Fruit fly (Drosophila melanogaster) whole organism, embryonic: Measurements from ENCODE around the gene sky.

Experiments used
- Adf1 ChIP-seq: fragments of 200-800 bp; sonication (Bioruptor generic); IDR thresholded peaks from 2 replicates; pipeline ENCODE4 v1.3.6; 2022; ENCODE audit warnings: missing biosample characterization, missing genetic modification characterization
- CG10366 ChIP-seq: fragments of 200-800 bp; sonication (Bioruptor generic); IDR thresholded peaks from 2 replicates; pipeline ENCODE4 v1.3.6; 2022; ENCODE audit warnings: missing biosample characterization, missing genetic modification characterization
- CG10431 ChIP-seq: fragments of 200-800 bp; sonication (Bioruptor generic); optimal IDR thresholded peaks from 3 replicates; lab custom pipeline; 2018; ENCODE audit warnings: missing biosample characterization, mild to moderate bottlenecking, missing genetic modification characterization
- CG10654 ChIP-seq: fragments of 200-800 bp; sonication (Bioruptor generic); optimal IDR thresholded peaks from 2 replicates; lab custom pipeline; 2016; ENCODE audit warnings: missing biosample characterization, missing genetic modification characterization
- CG11093 ChIP-seq: fragments of 200-800 bp; sonication (Bioruptor generic); IDR thresholded peaks from 3 replicates; pipeline ENCODE4 v1.3.6; 2022; ENCODE audit warnings: missing biosample characterization, missing genetic modification characterization
- CG11696 ChIP-seq: fragments of 200-800 bp; sonication (Bioruptor generic); IDR thresholded peaks from 2 replicates; pipeline ENCODE4 v1.3.6; 2022; ENCODE audit warnings: missing biosample characterization, missing genetic modification characterization
- CG2678 ChIP-seq: fragments of 200-800 bp; sonication (Bioruptor generic); optimal IDR thresholded peaks from 3 replicates; lab custom pipeline; 2019; ENCODE audit warnings: missing biosample characterization, mild to moderate bottlenecking, missing genetic modification characterization, moderate library complexity
- CG2712 ChIP-seq: fragments of 200-800 bp; optimal IDR thresholded peaks from 3 replicates; lab custom pipeline; 2019; ENCODE audit warnings: missing biosample characterization, mild to moderate bottlenecking, missing genetic modification characterization, moderate library complexity
- CG3163 ChIP-seq: fragments of 200-800 bp; sonication (Bioruptor generic); optimal IDR thresholded peaks from 3 replicates; lab custom pipeline; 2016; ENCODE audit warnings: missing biosample characterization, missing genetic modification characterization
- CG34422 ChIP-seq: fragments of 200-800 bp; sonication (Bioruptor generic); IDR thresholded peaks from 3 replicates; pipeline ENCODE4 v1.3.6; 2022; ENCODE audit warnings: missing biosample characterization, missing genetic modification characterization
- CG4404 ChIP-seq: fragments of 200-800 bp; sonication (Bioruptor generic); IDR thresholded peaks from 2 replicates; pipeline ENCODE4 v1.3.6; 2022; ENCODE audit warnings: missing biosample characterization, missing genetic modification characterization
- CG4617 ChIP-seq: fragments of 200-800 bp; sonication (Bioruptor generic); optimal IDR thresholded peaks from 3 replicates; lab custom pipeline; 2016; ENCODE audit warnings: missing biosample characterization, missing genetic modification characterization, borderline replicate concordance
- CG5180 ChIP-seq: fragments of 200-800 bp; sonication (Bioruptor generic); optimal IDR thresholded peaks from 3 replicates; lab custom pipeline; 2017; ENCODE audit warnings: missing biosample characterization, missing genetic modification characterization, mild to moderate bottlenecking, moderate library complexity, missing genetic modification reagents
- CG7963 ChIP-seq: fragments of 200-800 bp; sonication (Bioruptor generic); IDR thresholded peaks from 3 replicates; pipeline ENCODE4 v1.3.6; 2022; ENCODE audit warnings: missing biosample characterization, missing genetic modification characterization; ENCODE audit not compliant: partially characterized antibody
- CG9609 ChIP-seq: fragments of 200-800 bp; sonication (Bioruptor generic); optimal IDR thresholded peaks from 3 replicates; lab custom pipeline; 2016; ENCODE audit warnings: missing biosample characterization, missing genetic modification characterization
- Camta ChIP-seq: fragments of 200-800 bp; sonication (Bioruptor generic); optimal IDR thresholded peaks from 2 replicates; lab custom pipeline; 2016; ENCODE audit warnings: missing biosample characterization, missing genetic modification characterization
- Dek ChIP-seq: fragments of 200-800 bp; sonication (Bioruptor generic); optimal IDR thresholded peaks from 3 replicates; lab custom pipeline; 2019; ENCODE audit warnings: missing biosample characterization, mild to moderate bottlenecking, missing genetic modification characterization, moderate library complexity
- H15 ChIP-seq: fragments of 200-800 bp; sonication (Bioruptor generic); IDR thresholded peaks from 3 replicates; pipeline ENCODE4 v1.3.6; 2022; ENCODE audit warnings: missing biosample characterization, missing genetic modification characterization
- Lim3 ChIP-seq: fragments of 200-800 bp; sonication (Bioruptor generic); IDR thresholded peaks from 2 replicates; pipeline ENCODE4 v1.3.6; 2022; ENCODE audit warnings: missing biosample characterization, missing genetic modification characterization
- Mad ChIP-seq: fragments of 200-800 bp; sonication (Bioruptor generic); optimal IDR thresholded peaks from 2 replicates; lab custom pipeline; 2016; ENCODE audit warnings: missing biosample characterization, missing genetic modification characterization
- Neu2 ChIP-seq: fragments of 200-800 bp; sonication (Bioruptor generic); optimal IDR thresholded peaks from 3 replicates; lab custom pipeline; 2016; ENCODE audit warnings: missing biosample characterization, missing genetic modification characterization, borderline replicate concordance
- NfI ChIP-seq: fragments of 200-800 bp; sonication (Bioruptor generic); optimal IDR thresholded peaks from 3 replicates; lab custom pipeline; 2018; ENCODE audit warnings: missing biosample characterization, mild to moderate bottlenecking, missing genetic modification characterization, moderate library complexity
- Rfx ChIP-seq: fragments of 200-800 bp; sonication (Bioruptor generic); IDR thresholded peaks from 2 replicates; pipeline ENCODE4 v1.3.6; 2022; ENCODE audit warnings: missing biosample characterization, missing genetic modification characterization
- Scr ChIP-seq: fragments of 200-800 bp; sonication (Bioruptor generic); IDR thresholded peaks from 2 replicates; pipeline ENCODE4 v1.3.6; 2022; ENCODE audit warnings: missing biosample characterization, missing genetic modification characterization; ENCODE audit not compliant: partially characterized antibody
- Sox100B ChIP-seq: fragments of 200-800 bp; sonication (Bioruptor generic); optimal IDR thresholded peaks from 3 replicates; lab custom pipeline; 2018; ENCODE audit warnings: missing biosample characterization, mild to moderate bottlenecking, missing genetic modification characterization
- Sry-β ChIP-seq: fragments of 200-800 bp; sonication (Bioruptor generic); optimal IDR thresholded peaks from 2 replicates; lab custom pipeline; 2018; ENCODE audit warnings: missing biosample characterization, mild to moderate bottlenecking, missing genetic modification characterization, moderate library complexity
- ara ChIP-seq: fragments of 200-800 bp; sonication (Bioruptor generic); IDR thresholded peaks from 2 replicates; pipeline ENCODE4 v1.3.6; 2022; ENCODE audit warnings: missing biosample characterization, missing genetic modification characterization
- dysf ChIP-seq: fragments of 200-800 bp; sonication (Bioruptor generic); IDR thresholded peaks from 3 replicates; pipeline ENCODE4 v1.3.6; 2022; ENCODE audit warnings: missing biosample characterization, missing genetic modification characterization
- fd96Cb ChIP-seq: fragments of 200-800 bp; sonication (Bioruptor generic); optimal IDR thresholded peaks from 2 replicates; lab custom pipeline; 2018; ENCODE audit warnings: missing biosample characterization, mild to moderate bottlenecking, missing genetic modification characterization, moderate library complexity
- gem ChIP-seq: fragments of 200-800 bp; sonication (Bioruptor generic); optimal IDR thresholded peaks from 2 replicates; lab custom pipeline; 2019; ENCODE audit warnings: missing biosample characterization, mild to moderate bottlenecking, missing genetic modification characterization, moderate library complexity
- gsb-n ChIP-seq: fragments of 200-800 bp; sonication (Bioruptor generic); optimal IDR thresholded peaks from 3 replicates; lab custom pipeline; 2018; ENCODE audit warnings: missing biosample characterization, mild to moderate bottlenecking, missing genetic modification characterization
- kni ChIP-seq: fragments of 200-800 bp; sonication (Bioruptor generic); optimal IDR thresholded peaks from 3 replicates; lab custom pipeline; 2017; ENCODE audit warnings: mild to moderate bottlenecking, missing biosample characterization, missing genetic modification reagents, missing genetic modification characterization
- lab ChIP-seq: fragments of 200-800 bp; sonication (Bioruptor generic); optimal IDR thresholded peaks from 3 replicates; lab custom pipeline; 2017; ENCODE audit warnings: missing biosample characterization, missing genetic modification characterization, mild to moderate bottlenecking, moderate library complexity, missing genetic modification reagents
- lilli ChIP-seq: fragments of 200-800 bp; sonication (Bioruptor generic); optimal IDR thresholded peaks from 3 replicates; lab custom pipeline; 2016; ENCODE audit warnings: missing biosample characterization, missing genetic modification characterization
- pan ChIP-seq, 4 experiments: fragments of >200 bp in 3 of 4; fragments of 200-800 bp in 1 of 4; sonication (Bioruptor generic) in 1 of 4; optimal IDR thresholded peaks in 3 of 4; IDR thresholded peaks in 1 of 4; 2 replicates each; pipeline versions ENCODE4 v1.3.6 to Lab custom; 2017 to 2022; ENCODE audit warnings: missing biosample characterization in 2 of 4, missing genetic modification characterization in 2 of 4, mixed read lengths in 1 of 4
- pb ChIP-seq: fragments of 200-800 bp; sonication (Bioruptor generic); optimal IDR thresholded peaks from 3 replicates; lab custom pipeline; 2016; ENCODE audit warnings: missing biosample characterization, missing genetic modification characterization
- prd ChIP-seq, 3 experiments: fragments of >200 bp in 2 of 3; fragments of 200-800 bp in 1 of 3; sonication (Bioruptor generic) in 1 of 3; optimal IDR thresholded peaks in 2 of 3; IDR thresholded peaks in 1 of 3; 2 replicates in 2 of 3; 3 replicates in 1 of 3; pipeline versions ENCODE4 v1.3.6 to Lab custom; 2017 to 2022; ENCODE audit warnings: missing biosample characterization in 1 of 3, missing genetic modification characterization in 1 of 3
- psq ChIP-seq: fragments of 200-800 bp; sonication (Bioruptor generic); optimal IDR thresholded peaks from 2 replicates; lab custom pipeline; 2017; ENCODE audit warnings: missing biosample characterization, missing genetic modification characterization
- row ChIP-seq: fragments of 200-800 bp; sonication (Bioruptor generic); IDR thresholded peaks from 3 replicates; pipeline ENCODE4 v1.3.6; 2022; ENCODE audit warnings: missing biosample characterization, missing genetic modification characterization
- sna ChIP-seq: fragments of 200-800 bp; sonication (Bioruptor generic); IDR thresholded peaks from 2 replicates; pipeline ENCODE4 v1.3.6; 2022; ENCODE audit warnings: missing biosample characterization, missing genetic modification characterization; ENCODE audit not compliant: partially characterized antibody
- stc ChIP-seq: fragments of 200-800 bp; sonication (Bioruptor generic); IDR thresholded peaks from 2 replicates; pipeline ENCODE4 v1.3.6; 2022; ENCODE audit warnings: missing biosample characterization, missing genetic modification characterization
- tgo ChIP-seq: fragments of 200-800 bp; sonication (Bioruptor generic); IDR thresholded peaks from 3 replicates; pipeline ENCODE4 v1.3.6; 2022; ENCODE audit warnings: missing biosample characterization, missing genetic modification characterization
- tna ChIP-seq: fragments of 200-800 bp; sonication (Bioruptor generic); IDR thresholded peaks from 2 replicates; pipeline ENCODE4 v1.3.6; 2022; ENCODE audit warnings: missing biosample characterization, missing genetic modification characterization; ENCODE audit not compliant: partially characterized antibody
- twi ChIP-seq: fragments of 200-800 bp; optimal IDR thresholded peaks from 2 replicates; lab custom pipeline; 2019; ENCODE audit warnings: missing biosample characterization, mild to moderate bottlenecking, missing genetic modification characterization, moderate library complexity
- unc-4 ChIP-seq: fragments of 200-800 bp; sonication (Bioruptor generic); IDR thresholded peaks from 2 replicates; pipeline ENCODE4 v1.3.6; 2022; ENCODE audit warnings: missing biosample characterization, missing genetic modification characterization; ENCODE audit not compliant: partially characterized antibody
- usp ChIP-seq: fragments of >200 bp; optimal IDR thresholded peaks from 2 replicates; lab custom pipeline; 2017; ENCODE audit warnings: missing biosample characterization, missing genetic modification characterization
- vfl ChIP-seq: fragments of 200-800 bp; sonication (Bioruptor generic); optimal IDR thresholded peaks from 2 replicates; lab custom pipeline; 2016; ENCODE audit warnings: missing biosample characterization, missing genetic modification characterization
- zf30C ChIP-seq: fragments of 200-800 bp; sonication (Bioruptor generic); optimal IDR thresholded peaks from 3 replicates; lab custom pipeline; 2018; ENCODE audit warnings: missing biosample characterization, mild to moderate bottlenecking, missing genetic modification characterization
- zfh1 ChIP-seq: fragments of 200-800 bp; sonication (Bioruptor generic); IDR thresholded peaks from 3 replicates; pipeline ENCODE4 v1.3.6; 2022; ENCODE audit warnings: missing biosample characterization, missing genetic modification characterization

The sky gene

dm6 chr2L:20939632-20940031 is 20.9 kb upstream of the sky start (continued):
- TF ChIP-seq CG4617 (GFP tag; lab: Kevin White, UChicago) (no peak), pan (optimal IDR thresholded peaks at IDR 0.05; lab: Kevin White, UChicago) (no peak), pan (GFP tag; optimal IDR thresholded peaks at IDR 0.05 in 1 of 2, IDR thresholded peaks at IDR 0.05 in 1 of 2) (no peak), Sox100B (GFP tag; lab: Kevin White, UChicago) (peak; percentile 61), H15 (GFP tag; lab: Robert Waterston, UW) (no peak), CG34422 (GFP tag; lab: Robert Waterston, UW) (0 out of 3 replicates have a peak, but pooled peaks have one; percentile 17), Scr (GFP tag; lab: Robert Waterston, UW) (no peak), psq (GFP tag; lab: Kevin White, UChicago) (no peak), zf30C (GFP tag; lab: Kevin White, UChicago) (peak; percentile 7), Sry-β (GFP tag; lab: Kevin White, UChicago) (no peak), dysf (GFP tag; lab: Robert Waterston, UW) (peak; percentile 65), stc (GFP tag; lab: Robert Waterston, UW) (no peak), Rfx (GFP tag; lab: Robert Waterston, UW) (no peak), CG2678 (peak; percentile 42), Dek (tag; lab: Kevin White, UChicago) (no peak), CG10654 (GFP tag; lab: Kevin White, UChicago) (peak; percentile 10), sna (GFP tag; lab: Robert Waterston, UW) (no peak), Mad (no peak), fd96Cb (tag; lab: Kevin White, UChicago) (peak; percentile 58), Lim3 (GFP tag; lab: Robert Waterston, UW) (no peak), twi (tag; lab: Kevin White, UChicago) (no peak), gsb-n (tag; lab: Kevin White, UChicago) (peak; percentile 7), lilli (GFP tag; lab: Kevin White, UChicago) (no peak), Camta (no peak), CG10366 (no peak), unc-4 (GFP tag; lab: Robert Waterston, UW) (no peak), Adf1 (no peak), CG4404 (GFP tag; lab: Robert Waterston, UW) (0 out of 2 replicates have a peak, but pooled peaks have one; percentile 10), CG2712 (tag; lab: Kevin White, UChicago) (peak; percentile 39), CG5180 (GFP tag; lab: Kevin White, UChicago) (no peak), CG9609 (GFP tag; lab: Kevin White, UChicago) (no peak), CG11696 (GFP tag; lab: Robert Waterston, UW) (no peak), kni (GFP tag; lab: Kevin White, UChicago) (no peak), zfh1 (GFP tag; lab: Robert Waterston, UW) (peak; percentile 61; the same call in 2 of the 3 replicates), pb (GFP tag; lab: Kevin White, UChicago) (no peak), CG10431 (GFP tag; lab: Kevin White, UChicago) (no peak), CG3163 (no peak), row (GFP tag; lab: Robert Waterston, UW) (0 out of 3 replicates have a peak, but pooled peaks have one; percentile 18), lab (GFP tag; lab: Kevin White, UChicago) (no peak), usp (GFP tag; lab: Kevin White, UChicago) (no peak), vfl (GFP tag; lab: Kevin White, UChicago) (no peak), tna (no peak), Neu2 (GFP tag; lab: Kevin White, UChicago) (no peak), tgo (peak; percentile 66; the same call in 2 of the 3 replicates), gem (tag; lab: Kevin White, UChicago) (peak; percentile 44), NfI (no peak), CG7963 (GFP tag; lab: Robert Waterston, UW) (no peak), ara (GFP tag; lab: Robert Waterston, UW) (peak; percentile 39; the same call in 1 of the 2 replicates), CG11093 (GFP tag; lab: Robert Waterston, UW) (no peak; the same call in 2 of the 3 replicates), prd (optimal IDR thresholded peaks at IDR 0.05; lab: Kevin White, UChicago) (no peak), prd (GFP tag; IDR thresholded peaks at IDR 0.05; lab: Robert Waterston, UW) (peak; percentile 56; the same call in 2 of the 3 replicates)
